Worm (Caenorhabditis elegans): ENCODE results near the gene ugt-53.

Gene ugt-53

ce11 chrV:2881016-2881415 is 31.9 kb downstream of the ugt-53 start, which contains the start of gene ifc-1:
Gene ifc-1 (plus strand): TSS chrV:2881393.
- TF ChIP-seq unc-62 (GFP tag; optimal IDR thresholded peaks at IDR 0.05): no peak

- TF ChIP-seq unc-62 (GFP tag; optimal IDR thresholded peaks at IDR 0.05): no peak
Observed at ce11 chrV:2881565-2881964, 32.4 kb downstream of the ugt-53 start.

- no peak for TF ChIP-seq unc-62 (GFP tag; optimal IDR thresholded peaks at IDR 0.05)
Observed at ce11 chrV:2883097-2883496, 34.0 kb downstream of the ugt-53 start.

- TF ChIP-seq unc-62 (GFP tag; optimal IDR thresholded peaks at IDR 0.05): no peak
Observed at ce11 chrV:2884411-2884810, 35.3 kb downstream of the ugt-53 start, which contains the start of gene sre-24. Gene sre-24 (plus strand): TSS chrV:2884711.

ce11 chrV:2888265-2888664 is 39.1 kb downstream of the ugt-53 start:
- no peak for TF ChIP-seq unc-62 (GFP tag; optimal IDR thresholded peaks at IDR 0.05)

- TF ChIP-seq unc-62 (GFP tag; optimal IDR thresholded peaks at IDR 0.05): no peak
Observed at ce11 chrV:2888681-2889080, 39.5 kb downstream of the ugt-53 start, which contains the start of gene srw-4. Gene srw-4 (minus strand): TSS chrV:2888781.

- no peak for TF ChIP-seq unc-62 (GFP tag; optimal IDR thresholded peaks at IDR 0.05)
Observed at ce11 chrV:2891927-2892326, 42.8 kb downstream of the ugt-53 start, which contains the start of gene F37B4.15. Gene F37B4.15 (plus strand): TSS chrV:2892227.

- TF ChIP-seq unc-62 (GFP tag; optimal IDR thresholded peaks at IDR 0.05): no peak
Observed at ce11 chrV:2892976-2893375, 43.8 kb downstream of the ugt-53 start, which contains the start of gene srh-127. Gene srh-127 (plus strand): TSS chrV:2893276.

- no peak for TF ChIP-seq unc-62 (GFP tag; optimal IDR thresholded peaks at IDR 0.05)
Observed at ce11 chrV:2896198-2896660, 47.1 kb downstream of the ugt-53 start, which contains the start of gene pals-32. Gene pals-32 (plus strand): TSS chrV:2896610.

- no peak for TF ChIP-seq unc-62 (GFP tag; optimal IDR thresholded peaks at IDR 0.05)
Observed at ce11 chrV:2899867-2900266, 50.7 kb downstream of the ugt-53 start, which contains the start of gene str-46. Gene str-46 (minus strand): TSS chrV:2899967.
